Worm (Caenorhabditis elegans) whole organism, late embryonic: Measurements from ENCODE around the gene T03F6.9.

Source experiments
- F13H6.1 ChIP-seq: sonication (generic microtip); optimal IDR thresholded peaks from 2 replicates; lab custom pipeline; 2016; ENCODE audit warnings: missing genetic modification characterization, missing compliant biosample characterization
- K09A11.1 ChIP-seq: sonication (generic microtip); optimal IDR thresholded peaks from 2 replicates; lab custom pipeline; 2017; ENCODE audit warnings: antibody characterized with exemption, mild to moderate bottlenecking, missing genetic modification characterization, missing compliant biosample characterization; ENCODE audit not compliant: insufficient read depth
- ceh-30 ChIP-seq: fragments of 150-350 bp; optimal IDR thresholded peaks from 2 replicates; lab custom pipeline; 2014; ENCODE audit warnings: missing biosample characterization, missing genetic modification characterization
- ceh-31 ChIP-seq: sonication (generic microtip); optimal IDR thresholded peaks from 2 replicates; lab custom pipeline; 2016; ENCODE audit warnings: missing genetic modification characterization, missing compliant biosample characterization
- dmd-4 ChIP-seq: sonication (generic microtip); optimal IDR thresholded peaks from 2 replicates; lab custom pipeline; 2016; ENCODE audit warnings: borderline replicate concordance, missing genetic modification characterization, missing compliant biosample characterization
- nhr-11 ChIP-seq: fragments of 150-350 bp; optimal IDR thresholded peaks from 2 replicates; lab custom pipeline; 2014; ENCODE audit warnings: missing biosample characterization, missing genetic modification characterization
- sox-2 ChIP-seq: fragments of 200-800 bp; sonication (Bioruptor generic); IDR thresholded peaks from 2 replicates; pipeline ENCODE4 v1.3.6; 2022; ENCODE audit warnings: missing genetic modification reagents, missing genetic modification characterization, missing compliant biosample characterization

DNA sequence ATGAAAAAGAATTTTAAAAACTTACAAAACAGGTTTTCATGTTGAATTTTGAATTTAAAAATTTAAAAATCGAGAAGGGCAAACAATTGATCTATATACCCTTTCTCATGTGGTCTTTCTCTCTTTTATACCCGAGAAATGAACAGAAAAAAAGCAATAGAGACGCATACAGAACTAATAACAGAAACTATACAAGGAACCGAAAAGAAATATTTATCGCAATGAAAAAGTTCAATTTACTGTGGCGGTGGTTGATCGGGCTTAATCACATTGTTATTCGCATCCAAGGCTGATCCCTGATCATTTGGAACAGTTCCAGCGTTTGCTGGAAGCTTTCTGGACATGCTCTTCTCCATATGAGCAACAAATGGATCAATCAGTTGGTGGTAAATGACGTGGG lies 7.4 kb upstream of the T03F6.9 start, which contains the start of gene T03F6.10:
- no peak for TF ChIP-seq K09A11.1 (tag; lab: Kevin White, UChicago)
- TF ChIP-seq ceh-31: no peak
- no peak for TF ChIP-seq nhr-11 (tag; lab: Kevin White, UChicago)
- no peak for TF ChIP-seq dmd-4 (tag; lab: Kevin White, UChicago)
- TF ChIP-seq F13H6.1: no peak
- no peak for TF ChIP-seq sox-2 (GFP tag; lab: Robert Waterston, UW)
- TF ChIP-seq ceh-30 (tag; lab: Kevin White, UChicago): no peak
